Fruit fly (Drosophila melanogaster) whole organism, prepupa: ENCODE results near the gene RPA1.

Experiments
- Blimp-1 ChIP-seq: fragments of 200-800 bp; sonication (Bioruptor generic); optimal IDR thresholded peaks from 3 replicates; lab custom pipeline; 2017; ENCODE audit warnings: missing biosample characterization, missing genetic modification characterization, mild to moderate bottlenecking, moderate library complexity, missing genetic modification reagents
- CG6276 ChIP-seq: fragments of 200-800 bp; sonication (Bioruptor generic); optimal IDR thresholded peaks from 2 replicates; lab custom pipeline; 2017; ENCODE audit warnings: missing biosample characterization, mild to moderate bottlenecking, missing genetic modification characterization
- Ets21C ChIP-seq: fragments of 200-800 bp; sonication (Bioruptor generic); optimal IDR thresholded peaks from 3 replicates; lab custom pipeline; 2016; ENCODE audit warnings: missing biosample characterization, missing genetic modification characterization
- Gug ChIP-seq: fragments of 200-800 bp; sonication (Bioruptor generic); IDR thresholded peaks from 2 replicates; pipeline ENCODE4 v1.3.6; 2022; ENCODE audit warnings: missing biosample characterization, missing genetic modification characterization
- Hr39 ChIP-seq: fragments of 200-800 bp; sonication (Bioruptor generic); optimal IDR thresholded peaks from 2 replicates; lab custom pipeline; 2016; ENCODE audit warnings: missing biosample characterization, missing genetic modification characterization

- TF ChIP-seq Blimp-1, result peak; percentile 56
- TF ChIP-seq Ets21C (GFP tag; lab: Kevin White, UChicago), result peak; percentile 78
- peak; percentile 79 for TF ChIP-seq Hr39 (GFP tag; lab: Kevin White, UChicago)
- TF ChIP-seq CG6276 (GFP tag; lab: Kevin White, UChicago), result no peak
- TF ChIP-seq Gug (GFP tag; lab: Robert Waterston, UW), result peak; percentile 67
These were observed at the start of gene RPA1, which contains the start of gene Mcm2 for dm6 chr3R:8264302-8265080.
